Worm (Caenorhabditis elegans): ENCODE results near the gene nas-31.

DNA sequence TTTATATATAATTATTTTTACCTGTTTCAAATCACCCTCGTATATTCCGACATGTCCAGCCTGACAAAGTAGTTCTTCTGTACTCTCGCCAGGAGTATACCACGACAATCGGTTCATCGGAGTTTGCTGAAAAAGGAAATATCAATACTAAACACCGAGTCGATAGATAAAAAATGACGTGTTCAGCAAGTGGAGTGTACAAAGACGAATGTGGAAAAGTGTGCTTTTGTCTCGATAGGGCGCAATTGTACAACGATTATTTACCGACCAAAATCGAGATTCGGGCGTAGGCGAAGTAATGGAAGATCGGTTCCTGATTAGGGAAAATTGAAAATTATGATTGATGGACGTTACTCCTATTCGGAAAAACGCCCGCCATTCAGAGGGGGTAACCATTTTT, 38.9 kb upstream of the nas-31 start, which contains the start of gene vps-36:
- TF ChIP-seq ama-1 (optimal IDR thresholded peaks at IDR 0.05) (no peak), tbx-11 (GFP tag; IDR thresholded peaks at IDR 0.05) (no peak), aly-1 (tag; optimal IDR thresholded peaks at IDR 0.05) (no peak)
